Worm (Caenorhabditis elegans) whole organism, midembryonic: ENCODE data around the gene C35D10.5.

ENCODE experiments used
- T22C8.4 ChIP-seq: fragments of 200-800 bp; sonication (Bioruptor generic); IDR thresholded peaks from 2 replicates; pipeline ENCODE4 v1.3.6; 2022; ENCODE audit warnings: missing genetic modification characterization, missing compliant biosample characterization
- cog-1 ChIP-seq: sonication (generic microtip); optimal IDR thresholded peaks from 2 replicates; lab custom pipeline; 2016; ENCODE audit warnings: missing genetic modification characterization, missing compliant biosample characterization
- flt-1 ChIP-seq: fragments of 200-800 bp; sonication (Bioruptor generic); IDR thresholded peaks from 2 replicates; pipeline ENCODE4 v1.3.6; 2022; ENCODE audit warnings: missing genetic modification characterization, missing compliant biosample characterization
- klf-2 ChIP-seq: fragments of 200-800 bp; sonication (Bioruptor generic); conservative IDR thresholded peaks from 2 replicates; pipeline ENCODE4 v1.3.6; 2022; ENCODE audit warnings: missing genetic modification reagents, missing genetic modification characterization, missing compliant biosample characterization
- med-1 ChIP-seq: sonication (generic microtip); optimal IDR thresholded peaks from 2 replicates; lab custom pipeline; 2017; ENCODE audit warnings: missing genetic modification characterization, mild to moderate bottlenecking, missing compliant biosample characterization, antibody characterized with exemption, missing genetic modification reagents; ENCODE audit not compliant: insufficient read depth

ce11 chrIII:4900260-4900659 lies 38.1 kb downstream of the C35D10.5 start, which contains the start of gene tag-340:
- TF ChIP-seq flt-1 (GFP tag; lab: Robert Waterston, UW): no peak
- no peak for TF ChIP-seq klf-2 (GFP tag; lab: Robert Waterston, UW)
- no peak for TF ChIP-seq cog-1
- no peak for TF ChIP-seq T22C8.4 (GFP tag; lab: Robert Waterston, UW)
- TF ChIP-seq med-1 (GFP tag; lab: Kevin White, UChicago): no peak
